Fruit fly (Drosophila melanogaster) whole organism, embryonic: ENCODE data around the gene CG8814.

ENCODE experiments used
- Antp ChIP-seq: fragments of 200-800 bp; sonication (Bioruptor generic); optimal IDR thresholded peaks from 3 replicates; lab custom pipeline; 2016; ENCODE audit warnings: missing biosample characterization, missing genetic modification characterization
- Bgb ChIP-seq: fragments of 200-800 bp; sonication (Bioruptor generic); IDR thresholded peaks from 2 replicates; pipeline ENCODE4 v1.3.6; 2022; ENCODE audit warnings: missing biosample characterization, missing genetic modification characterization; ENCODE audit not compliant: partially characterized antibody
- CG10366 ChIP-seq: fragments of 200-800 bp; sonication (Bioruptor generic); IDR thresholded peaks from 2 replicates; pipeline ENCODE4 v1.3.6; 2022; ENCODE audit warnings: missing biosample characterization, missing genetic modification characterization
- CG13123 ChIP-seq: fragments of 200-800 bp; sonication (Bioruptor generic); optimal IDR thresholded peaks from 2 replicates; lab custom pipeline; 2016; ENCODE audit warnings: missing biosample characterization, missing genetic modification characterization
- CG15514 ChIP-seq: fragments of 200-800 bp; sonication (Bioruptor generic); optimal IDR thresholded peaks from 3 replicates; lab custom pipeline; 2017; ENCODE audit warnings: missing biosample characterization, missing genetic modification characterization, mild to moderate bottlenecking, moderate library complexity, missing genetic modification reagents
- CG15601 ChIP-seq: fragments of 200-800 bp; sonication (Bioruptor generic); optimal IDR thresholded peaks from 3 replicates; lab custom pipeline; 2019; ENCODE audit warnings: missing biosample characterization, mild to moderate bottlenecking, missing genetic modification characterization, moderate library complexity
- CG17802 ChIP-seq: fragments of 200-800 bp; sonication (Bioruptor generic); optimal IDR thresholded peaks from 2 replicates; lab custom pipeline; 2018; ENCODE audit warnings: missing biosample characterization, mild to moderate bottlenecking, missing genetic modification characterization, moderate library complexity
- CG1832 ChIP-seq: fragments of 200-800 bp; sonication (Bioruptor generic); optimal IDR thresholded peaks from 2 replicates; lab custom pipeline; 2017; ENCODE audit warnings: missing biosample characterization, mild to moderate bottlenecking, missing genetic modification characterization, inconsistent platforms
- CG2129 ChIP-seq: fragments of 200-800 bp; sonication (Bioruptor generic); IDR thresholded peaks from 2 replicates; pipeline ENCODE4 v1.3.6; 2022; ENCODE audit warnings: missing biosample characterization, missing genetic modification characterization; ENCODE audit not compliant: partially characterized antibody
- CG31441 ChIP-seq: fragments of 200-800 bp; sonication (Bioruptor generic); IDR thresholded peaks from 2 replicates; pipeline ENCODE4 v1.3.6; 2022; ENCODE audit warnings: missing biosample characterization, missing genetic modification characterization
- CG34224 ChIP-seq: fragments of 200-800 bp; sonication (Bioruptor generic); IDR thresholded peaks from 3 replicates; pipeline ENCODE4 v1.3.6; 2022; ENCODE audit warnings: missing biosample characterization, missing genetic modification characterization; ENCODE audit not compliant: partially characterized antibody
- CG3726 ChIP-seq: fragments of 200-800 bp; sonication (Bioruptor generic); IDR thresholded peaks from 3 replicates; pipeline ENCODE4, ENCODE4 v1.3.6; 2022; ENCODE audit warnings: missing biosample characterization, missing genetic modification characterization
- CG42726 ChIP-seq: fragments of 200-800 bp; sonication (Bioruptor generic); IDR thresholded peaks from 2 replicates; pipeline ENCODE4 v1.3.6; 2022; ENCODE audit warnings: missing biosample characterization, missing genetic modification characterization; ENCODE audit not compliant: partially characterized antibody
- CG4328 ChIP-seq: fragments of 200-800 bp; sonication (Bioruptor generic); optimal IDR thresholded peaks from 3 replicates; lab custom pipeline; 2017; ENCODE audit warnings: missing biosample characterization, missing genetic modification reagents, missing genetic modification characterization
- CG6175 ChIP-seq: fragments of 200-800 bp; sonication (Bioruptor generic); IDR thresholded peaks from 3 replicates; pipeline ENCODE4 v1.3.6; 2022; ENCODE audit warnings: missing biosample characterization, missing genetic modification characterization
- CG6765 ChIP-seq: fragments of 200-800 bp; sonication (Bioruptor generic); optimal IDR thresholded peaks from 3 replicates; lab custom pipeline; 2017; ENCODE audit warnings: missing biosample characterization, mild to moderate bottlenecking, missing genetic modification characterization
- CG6791 ChIP-seq: fragments of 200-800 bp; sonication (Bioruptor generic); IDR thresholded peaks from 3 replicates; pipeline ENCODE4 v1.3.6; 2022; ENCODE audit warnings: missing biosample characterization, missing genetic modification characterization; ENCODE audit not compliant: partially characterized antibody
- CG7372 ChIP-seq: fragments of 200-800 bp; sonication (Bioruptor generic); IDR thresholded peaks from 2 replicates; pipeline ENCODE4 v1.3.6; 2022; ENCODE audit warnings: missing biosample characterization, missing genetic modification characterization
- CG8388 ChIP-seq: fragments of 200-800 bp; sonication (Bioruptor generic); optimal IDR thresholded peaks from 2 replicates; lab custom pipeline; 2019; ENCODE audit warnings: missing biosample characterization, mild to moderate bottlenecking, missing genetic modification characterization, moderate library complexity
- CG9817 ChIP-seq: fragments of 200-800 bp; sonication (Bioruptor generic); optimal IDR thresholded peaks from 2 replicates; lab custom pipeline; 2018; ENCODE audit warnings: missing biosample characterization, mild to moderate bottlenecking, missing genetic modification characterization, moderate library complexity
- Dref ChIP-seq: fragments of 200-800 bp; sonication (Bioruptor generic); IDR thresholded peaks from 2 replicates; pipeline ENCODE4 v1.3.6; 2022; ENCODE audit warnings: missing biosample characterization, missing genetic modification characterization
- Drgx ChIP-seq: fragments of 200-800 bp; sonication (Bioruptor generic); IDR thresholded peaks from 2 replicates; pipeline ENCODE4 v1.3.6; 2022; ENCODE audit warnings: missing biosample characterization, missing genetic modification characterization
- H2.0 ChIP-seq: fragments of 200-800 bp; sonication (Bioruptor generic); IDR thresholded peaks from 2 replicates; pipeline ENCODE4 v1.3.6; 2022; ENCODE audit warnings: missing biosample characterization, missing genetic modification characterization
- HLH4C ChIP-seq: fragments of 200-800 bp; sonication (Bioruptor generic); IDR thresholded peaks from 3 replicates; pipeline ENCODE4 v1.3.6; 2022; ENCODE audit warnings: missing biosample characterization, missing genetic modification characterization; ENCODE audit not compliant: partially characterized antibody
- Hmr ChIP-seq: fragments of 200-800 bp; sonication (Bioruptor generic); optimal IDR thresholded peaks from 3 replicates; lab custom pipeline; 2017; ENCODE audit warnings: mild to moderate bottlenecking, missing biosample characterization, missing genetic modification reagents, missing genetic modification characterization
- Oli ChIP-seq: fragments of 200-800 bp; sonication (Bioruptor generic); optimal IDR thresholded peaks from 2 replicates; lab custom pipeline; 2018; ENCODE audit warnings: missing biosample characterization, mild to moderate bottlenecking, missing genetic modification characterization, moderate library complexity
- Side ChIP-seq: fragments of 200-800 bp; sonication (Bioruptor generic); optimal IDR thresholded peaks from 2 replicates; lab custom pipeline; 2016; ENCODE audit warnings: missing biosample characterization, missing genetic modification characterization
- ase ChIP-seq: fragments of 200-800 bp; sonication (Bioruptor generic); IDR thresholded peaks from 3 replicates; pipeline ENCODE4 v1.3.6; 2022; ENCODE audit warnings: missing biosample characterization, missing genetic modification characterization
- cato ChIP-seq: fragments of 200-800 bp; sonication (Bioruptor generic); optimal IDR thresholded peaks from 2 replicates; lab custom pipeline; 2016; ENCODE audit warnings: missing biosample characterization, missing genetic modification characterization, borderline replicate concordance
- dan ChIP-seq: fragments of 200-800 bp; sonication (Bioruptor generic); IDR thresholded peaks from 2 replicates; pipeline ENCODE4 v1.3.6; 2022; ENCODE audit warnings: missing biosample characterization, missing genetic modification characterization
- dm ChIP-seq: fragments of 200-800 bp; sonication (Bioruptor generic); optimal IDR thresholded peaks from 3 replicates; lab custom pipeline; 2016; ENCODE audit warnings: missing biosample characterization, missing genetic modification characterization
- ewg ChIP-seq: fragments of 200-800 bp; sonication (Bioruptor generic); optimal IDR thresholded peaks from 3 replicates; lab custom pipeline; 2017; ENCODE audit warnings: mild to moderate bottlenecking, missing biosample characterization, missing genetic modification reagents, missing genetic modification characterization
- grn ChIP-seq: fragments of 200-800 bp; sonication (Bioruptor generic); optimal IDR thresholded peaks from 3 replicates; lab custom pipeline; 2017; ENCODE audit warnings: missing biosample characterization, missing genetic modification characterization
- ham ChIP-seq: fragments of 200-800 bp; sonication (Bioruptor generic); IDR thresholded peaks from 2 replicates; pipeline ENCODE4 v1.3.6; 2022; ENCODE audit warnings: missing biosample characterization, missing genetic modification characterization
- her ChIP-seq: fragments of 200-800 bp; sonication (Bioruptor generic); optimal IDR thresholded peaks from 2 replicates; lab custom pipeline; 2016; ENCODE audit warnings: missing biosample characterization, missing genetic modification characterization
- klu ChIP-seq: fragments of 200-800 bp; sonication (Bioruptor generic); IDR thresholded peaks from 2 replicates; pipeline ENCODE4 v1.3.6; 2022; ENCODE audit warnings: missing biosample characterization, missing genetic modification characterization
- knrl ChIP-seq: fragments of 200-800 bp; sonication (Bioruptor generic); IDR thresholded peaks from 3 replicates; pipeline ENCODE4 v1.3.6; 2022; ENCODE audit warnings: missing biosample characterization, missing genetic modification characterization; ENCODE audit not compliant: partially characterized antibody
- pnt ChIP-seq: fragments of 200-800 bp; sonication (Bioruptor generic); optimal IDR thresholded peaks from 3 replicates; lab custom pipeline; 2016; ENCODE audit warnings: missing biosample characterization, missing genetic modification characterization
- repo ChIP-seq: fragments of 200-800 bp; sonication (Bioruptor generic); optimal IDR thresholded peaks from 2 replicates; lab custom pipeline; 2016; ENCODE audit warnings: missing biosample characterization, missing genetic modification characterization
- so ChIP-seq: fragments of 200-800 bp; sonication (Bioruptor generic); IDR thresholded peaks from 3 replicates; pipeline ENCODE4 v1.3.6; 2022; ENCODE audit warnings: missing biosample characterization, missing genetic modification characterization
- stwl ChIP-seq: fragments of 200-800 bp; sonication (Bioruptor generic); optimal IDR thresholded peaks from 3 replicates; lab custom pipeline; 2018; ENCODE audit warnings: missing biosample characterization, mild to moderate bottlenecking, missing genetic modification characterization, moderate library complexity
- tgo ChIP-seq: fragments of 200-800 bp; sonication (Bioruptor generic); IDR thresholded peaks from 3 replicates; pipeline ENCODE4 v1.3.6; 2022; ENCODE audit warnings: missing biosample characterization, missing genetic modification characterization
- tio ChIP-seq: fragments of 200-800 bp; sonication (Bioruptor generic); optimal IDR thresholded peaks from 2 replicates; lab custom pipeline; 2017; ENCODE audit warnings: missing biosample characterization, missing genetic modification characterization, inconsistent platforms
- tll ChIP-seq, 2 experiments: fragments of 200-800 bp in 1 of 2; fragments of >200 bp in 1 of 2; sonication (Bioruptor generic) in 1 of 2; optimal IDR thresholded peaks; 2 replicates each; lab custom pipeline; 2017 to 2019; ENCODE audit warnings: missing biosample characterization in 2 of 2, missing genetic modification characterization in 2 of 2, mild to moderate bottlenecking in 1 of 2, moderate library complexity in 1 of 2
- trh ChIP-seq: fragments of 200-800 bp; sonication (Bioruptor generic); optimal IDR thresholded peaks from 2 replicates; lab custom pipeline; 2016; ENCODE audit warnings: missing biosample characterization, missing genetic modification characterization
- ttk ChIP-seq: fragments of 200-800 bp; sonication (Bioruptor generic); IDR thresholded peaks from 2 replicates; pipeline ENCODE4 v2.1.2; 2022; ENCODE audit warnings: missing biosample characterization, missing genetic modification characterization
- tup ChIP-seq: fragments of 200-800 bp; sonication (Bioruptor generic); optimal IDR thresholded peaks from 2 replicates; lab custom pipeline; 2016; ENCODE audit warnings: missing biosample characterization, mild to moderate bottlenecking, missing genetic modification characterization, moderate library complexity
- tx ChIP-seq: fragments of 200-800 bp; sonication (Bioruptor generic); optimal IDR thresholded peaks from 2 replicates; lab custom pipeline; 2016; ENCODE audit warnings: missing biosample characterization, missing genetic modification characterization
- unpg ChIP-seq: fragments of 200-800 bp; sonication (Bioruptor generic); optimal IDR thresholded peaks from 3 replicates; lab custom pipeline; 2018; ENCODE audit warnings: missing biosample characterization, mild to moderate bottlenecking, missing genetic modification characterization, moderate library complexity
- wor ChIP-seq: fragments of 200-800 bp; sonication (Bioruptor generic); IDR thresholded peaks from 2 replicates; pipeline ENCODE4 v1.3.6; 2022; ENCODE audit warnings: missing biosample characterization, missing genetic modification characterization

Gene CG8814

dm6 chr2L:2856960-2857584 lies 17.6 kb upstream of the CG8814 start, which contains the start of gene CG2991 (continued):
- TF ChIP-seq CG13123 (GFP tag; lab: Kevin White, UChicago) (no peak), dm (GFP tag; lab: Kevin White, UChicago) (peak; percentile 8), tio (GFP tag; lab: Kevin White, UChicago) (no peak), H2.0 (GFP tag; lab: Robert Waterston, UW) (no peak), Oli (tag; lab: Kevin White, UChicago) (no peak), CG15514 (GFP tag; lab: Kevin White, UChicago) (peak; percentile 78), CG42726 (GFP tag; lab: Robert Waterston, UW) (peak; percentile 86), CG17802 (tag; lab: Kevin White, UChicago) (no peak), klu (GFP tag; lab: Robert Waterston, UW) (no peak), her (GFP tag; lab: Kevin White, UChicago) (peak; percentile 99), so (peak; percentile 33; the same call in 1 of the 3 replicates), Side (GFP tag; lab: Kevin White, UChicago) (no peak), repo (no peak), CG9817 (peak; percentile 8), CG10366 (no peak), grn (GFP tag; lab: Kevin White, UChicago) (no peak), unpg (GFP tag; lab: Kevin White, UChicago) (peak; percentile 43), Hmr (peak; percentile 31), wor (GFP tag; lab: Robert Waterston, UW) (no peak), ttk (no peak), tgo (no peak), tll (GFP tag; optimal IDR thresholded peaks at IDR 0.05; lab: Kevin White, UChicago) (no peak), ase (GFP tag; lab: Robert Waterston, UW) (no peak), CG2129 (GFP tag; lab: Robert Waterston, UW) (peak; percentile 38; the same call in 1 of the 2 replicates), CG15601 (tag; lab: Kevin White, UChicago) (peak; percentile 35), Antp (no peak), CG3726 (GFP tag; lab: Robert Waterston, UW) (no peak), dan (GFP tag; lab: Robert Waterston, UW) (no peak), CG6791 (GFP tag; lab: Robert Waterston, UW) (peak; percentile 91), Dref (GFP tag; lab: Robert Waterston, UW) (peak; percentile 94), CG6175 (GFP tag; lab: Robert Waterston, UW) (no peak), stwl (peak; percentile 84), CG31441 (GFP tag; lab: Robert Waterston, UW) (peak; percentile 33; the same call in 1 of the 2 replicates), CG34224 (GFP tag; lab: Robert Waterston, UW) (peak; percentile 81), tx (GFP tag; lab: Kevin White, UChicago) (no peak), ham (GFP tag; lab: Robert Waterston, UW) (no peak), tup (GFP tag; lab: Kevin White, UChicago) (no peak), trh (no peak), pnt (no peak), CG1832 (GFP tag; lab: Kevin White, UChicago) (no peak), Bgb (GFP tag; lab: Robert Waterston, UW) (peak; percentile 91), ewg (GFP tag; lab: Kevin White, UChicago) (no peak), CG6765 (GFP tag; lab: Kevin White, UChicago) (no peak), knrl (GFP tag; lab: Robert Waterston, UW) (peak; percentile 82), HLH4C (GFP tag; lab: Robert Waterston, UW) (peak; percentile 59; the same call in 2 of the 3 replicates), CG7372 (GFP tag; lab: Robert Waterston, UW) (no peak), Drgx (GFP tag; lab: Robert Waterston, UW) (no peak), cato (no peak), CG4328 (GFP tag; lab: Kevin White, UChicago) (no peak), CG8388 (GFP tag; lab: Kevin White, UChicago) (no peak)
